Worm (Caenorhabditis elegans) whole organism, midembryonic: Measurements from ENCODE around the gene col-148.
A peak's percentile ranks its signal among the peaks of the same experiment; 100 is the strongest.

Experiments
- T22C8.4 ChIP-seq: fragments of 200-800 bp; sonication (Bioruptor generic); IDR thresholded peaks from 2 replicates; pipeline ENCODE4 v1.3.6; 2022; ENCODE audit warnings: missing genetic modification characterization, missing compliant biosample characterization
- cog-1 ChIP-seq: sonication (generic microtip); optimal IDR thresholded peaks from 2 replicates; lab custom pipeline; 2016; ENCODE audit warnings: missing genetic modification characterization, missing compliant biosample characterization
- flt-1 ChIP-seq: fragments of 200-800 bp; sonication (Bioruptor generic); IDR thresholded peaks from 2 replicates; pipeline ENCODE4 v1.3.6; 2022; ENCODE audit warnings: missing genetic modification characterization, missing compliant biosample characterization
- klf-2 ChIP-seq: fragments of 200-800 bp; sonication (Bioruptor generic); conservative IDR thresholded peaks from 2 replicates; pipeline ENCODE4 v1.3.6; 2022; ENCODE audit warnings: missing genetic modification reagents, missing genetic modification characterization, missing compliant biosample characterization
- med-1 ChIP-seq: sonication (generic microtip); optimal IDR thresholded peaks from 2 replicates; lab custom pipeline; 2017; ENCODE audit warnings: missing genetic modification characterization, mild to moderate bottlenecking, missing compliant biosample characterization, antibody characterized with exemption, missing genetic modification reagents; ENCODE audit not compliant: insufficient read depth
- ref-1 ChIP-seq: fragments of 200-800 bp; sonication (Bioruptor generic); conservative IDR thresholded peaks from 2 replicates; pipeline ENCODE4 v1.3.6; 2022; ENCODE audit warnings: missing genetic modification reagents, missing genetic modification characterization, missing compliant biosample characterization
- tab-1 ChIP-seq: fragments of 200-800 bp; sonication (Bioruptor generic); IDR thresholded peaks from 2 replicates; pipeline ENCODE4 v1.3.6; 2022; ENCODE audit warnings: missing genetic modification characterization, missing compliant biosample characterization
- ztf-23 ChIP-seq: fragments of 200-800 bp; sonication (Bioruptor generic); IDR thresholded peaks from 2 replicates; pipeline ENCODE4 v1.3.6; 2022; ENCODE audit warnings: missing genetic modification reagents, missing genetic modification characterization, missing compliant biosample characterization
- ztf-29 ChIP-seq: fragments of 200-800 bp; sonication (Bioruptor generic); IDR thresholded peaks from 2 replicates; pipeline ENCODE4 v1.3.6; 2022; ENCODE audit warnings: missing genetic modification reagents, missing genetic modification characterization, missing compliant biosample characterization

Gene col-148

ce11 chrV:10256050-10256449 is 14.5 kb downstream of the col-148 start, which contains the start of gene nhr-232:
TSS of gene nhr-232 (plus strand) at chrV:10256170.
- TF ChIP-seq klf-2 (GFP tag; lab: Robert Waterston, UW) (no peak), med-1 (GFP tag; lab: Kevin White, UChicago) (no peak), flt-1 (GFP tag; lab: Robert Waterston, UW) (no peak), cog-1 (tag; lab: Kevin White, UChicago) (no peak), T22C8.4 (GFP tag; lab: Robert Waterston, UW) (no peak), tab-1 (no peak), ztf-23 (GFP tag; lab: Robert Waterston, UW) (no peak), ref-1 (GFP tag; lab: Robert Waterston, UW) (no peak), ztf-29 (GFP tag; lab: Robert Waterston, UW) (no peak)

- TF ChIP-seq cog-1 (tag; lab: Kevin White, UChicago) (no peak), klf-2 (GFP tag; lab: Robert Waterston, UW) (no peak), ztf-29 (GFP tag; lab: Robert Waterston, UW) (no peak), ref-1 (GFP tag; lab: Robert Waterston, UW) (no peak), T22C8.4 (GFP tag; lab: Robert Waterston, UW) (no peak), ztf-23 (GFP tag; lab: Robert Waterston, UW) (no peak), flt-1 (GFP tag; lab: Robert Waterston, UW) (no peak), med-1 (GFP tag; lab: Kevin White, UChicago) (no peak), tab-1 (no peak)
Observed at ce11 chrV:10260460-10260859, 18.9 kb downstream of the col-148 start, which contains the start of gene sri-18. TSS of gene sri-18 (minus strand) at chrV:10260560.

- TF ChIP-seq T22C8.4 (GFP tag; lab: Robert Waterston, UW) (no peak), ref-1 (GFP tag; lab: Robert Waterston, UW) (no peak), ztf-23 (GFP tag; lab: Robert Waterston, UW) (no peak), med-1 (GFP tag; lab: Kevin White, UChicago) (no peak), cog-1 (tag; lab: Kevin White, UChicago) (no peak), flt-1 (GFP tag; lab: Robert Waterston, UW) (no peak), ztf-29 (GFP tag; lab: Robert Waterston, UW) (no peak), tab-1 (no peak), klf-2 (GFP tag; lab: Robert Waterston, UW) (no peak)
Observed at ce11 chrV:10265019-10265418, 23.5 kb downstream of the col-148 start.

ce11 chrV:10266050-10266449 is 24.5 kb downstream of the col-148 start:
- no peak for TF ChIP-seq ztf-23 (GFP tag; lab: Robert Waterston, UW)
- TF ChIP-seq ztf-29 (GFP tag; lab: Robert Waterston, UW), result no peak
- no peak for TF ChIP-seq ref-1 (GFP tag; lab: Robert Waterston, UW)
- no peak for TF ChIP-seq flt-1 (GFP tag; lab: Robert Waterston, UW)
- no peak for TF ChIP-seq med-1 (GFP tag; lab: Kevin White, UChicago)
- no peak for TF ChIP-seq T22C8.4 (GFP tag; lab: Robert Waterston, UW)
- no peak for TF ChIP-seq tab-1
- TF ChIP-seq cog-1 (tag; lab: Kevin White, UChicago), result no peak
- no peak for TF ChIP-seq klf-2 (GFP tag; lab: Robert Waterston, UW)

ce11 chrV:10270214-10270613 is 28.7 kb downstream of the col-148 start, which contains the start of gene ric-4:
TSS of gene ric-4 (minus strand) at chrV:10270314.
- TF ChIP-seq tab-1 (no peak), cog-1 (tag; lab: Kevin White, UChicago) (no peak), ref-1 (GFP tag; lab: Robert Waterston, UW) (no peak), ztf-23 (GFP tag; lab: Robert Waterston, UW) (no peak), ztf-29 (GFP tag; lab: Robert Waterston, UW) (no peak), T22C8.4 (GFP tag; lab: Robert Waterston, UW) (no peak), flt-1 (GFP tag; lab: Robert Waterston, UW) (no peak), med-1 (GFP tag; lab: Kevin White, UChicago) (no peak), klf-2 (GFP tag; lab: Robert Waterston, UW) (no peak)

ce11 chrV:10273837-10274236 is 32.3 kb downstream of the col-148 start:
- 0 out of 2 replicates have a peak, but pooled peaks have one; percentile 45 for TF ChIP-seq T22C8.4 (GFP tag; lab: Robert Waterston, UW)
- no peak for TF ChIP-seq ref-1 (GFP tag; lab: Robert Waterston, UW)
- TF ChIP-seq cog-1 (tag; lab: Kevin White, UChicago), result no peak
- TF ChIP-seq med-1 (GFP tag; lab: Kevin White, UChicago), result no peak
- TF ChIP-seq klf-2 (GFP tag; lab: Robert Waterston, UW), result no peak
- no peak for TF ChIP-seq flt-1 (GFP tag; lab: Robert Waterston, UW)
- no peak for TF ChIP-seq ztf-29 (GFP tag; lab: Robert Waterston, UW)
- TF ChIP-seq tab-1, result no peak

- TF ChIP-seq T22C8.4 (GFP tag; lab: Robert Waterston, UW) (no peak), cog-1 (tag; lab: Kevin White, UChicago) (no peak), ref-1 (GFP tag; lab: Robert Waterston, UW) (no peak), flt-1 (GFP tag; lab: Robert Waterston, UW) (no peak), ztf-29 (GFP tag; lab: Robert Waterston, UW) (no peak), ztf-23 (GFP tag; lab: Robert Waterston, UW) (no peak), med-1 (GFP tag; lab: Kevin White, UChicago) (no peak), klf-2 (GFP tag; lab: Robert Waterston, UW) (no peak), tab-1 (no peak)
Observed at ce11 chrV:10275619-10276018, 34.1 kb downstream of the col-148 start, which contains the start of gene Y22F5A.11. TSS of gene Y22F5A.11 (minus strand) at chrV:10275646.

ce11 chrV:10276038-10276437 is 34.5 kb downstream of the col-148 start:
- TF ChIP-seq cog-1 (tag; lab: Kevin White, UChicago) (no peak), flt-1 (GFP tag; lab: Robert Waterston, UW) (no peak), klf-2 (GFP tag; lab: Robert Waterston, UW) (no peak), tab-1 (no peak), ref-1 (GFP tag; lab: Robert Waterston, UW) (no peak), ztf-23 (GFP tag; lab: Robert Waterston, UW) (no peak), ztf-29 (GFP tag; lab: Robert Waterston, UW) (no peak), T22C8.4 (GFP tag; lab: Robert Waterston, UW) (no peak), med-1 (GFP tag; lab: Kevin White, UChicago) (no peak)
